Worm (Caenorhabditis elegans) whole organism, early embryonic: ENCODE results near the gene col-90.

ENCODE experiments used
- B0310.2 ChIP-seq: sonication (generic microtip); optimal IDR thresholded peaks from 2 replicates; lab custom pipeline; 2016; ENCODE audit warnings: mild to moderate bottlenecking, missing genetic modification characterization, missing compliant biosample characterization
- F13C5.2 ChIP-seq: sonication (generic microtip); optimal IDR thresholded peaks from 2 replicates; lab custom pipeline; 2017; ENCODE audit warnings: mild to moderate bottlenecking, missing genetic modification characterization, inconsistent platforms, missing compliant biosample characterization
- aly-1 ChIP-seq: sonication (generic microtip); optimal IDR thresholded peaks from 2 replicates; lab custom pipeline; 2016; ENCODE audit warnings: missing genetic modification characterization, missing compliant biosample characterization
- ama-1 ChIP-seq: fragments of 150-350 bp; optimal IDR thresholded peaks from 2 replicates; lab custom pipeline; 2014
- ceh-13 ChIP-seq: fragments of 200-800 bp; sonication (Bioruptor generic); optimal IDR thresholded peaks from 2 replicates; lab custom pipeline; 2018; ENCODE audit warnings: mild to moderate bottlenecking, missing genetic modification characterization, missing compliant biosample characterization
- ceh-36 ChIP-seq: sonication (generic microtip); optimal IDR thresholded peaks from 2 replicates; lab custom pipeline; 2016; ENCODE audit warnings: missing genetic modification characterization, inconsistent platforms, missing compliant biosample characterization
- ets-7 ChIP-seq: sonication (generic microtip); optimal IDR thresholded peaks from 2 replicates; lab custom pipeline; 2016; ENCODE audit warnings: missing genotype, missing genetic modification characterization, missing compliant biosample characterization
- flt-1 ChIP-seq: fragments of 200-800 bp; sonication (Bioruptor generic); IDR thresholded peaks from 2 replicates; pipeline ENCODE4 v1.3.6; 2022; ENCODE audit warnings: missing genetic modification characterization, missing compliant biosample characterization
- hmbx-1 ChIP-seq: sonication (generic microtip); optimal IDR thresholded peaks from 2 replicates; lab custom pipeline; 2016; ENCODE audit warnings: mild to moderate bottlenecking, missing genetic modification characterization, missing compliant biosample characterization
- hmg-4 ChIP-seq: fragments of 200-800 bp; sonication (Bioruptor generic); optimal IDR thresholded peaks from 2 replicates; lab custom pipeline; 2018; ENCODE audit warnings: mild to moderate bottlenecking, missing genetic modification characterization, missing compliant biosample characterization
- hnd-1 ChIP-seq: sonication (generic microtip); optimal IDR thresholded peaks from 2 replicates; lab custom pipeline; 2016; ENCODE audit warnings: missing genetic modification characterization, missing compliant biosample characterization
- pes-1 ChIP-seq: fragments of 200-800 bp; sonication (Bioruptor generic); IDR thresholded peaks from 2 replicates; pipeline ENCODE4 v1.3.6; 2022; ENCODE audit warnings: missing genetic modification reagents, missing genetic modification characterization, missing compliant biosample characterization
- scrt-1 ChIP-seq: fragments of 200-800 bp; sonication (Bioruptor generic); IDR thresholded peaks from 2 replicates; pipeline ENCODE4 v1.3.6; 2022; ENCODE audit warnings: missing genetic modification characterization, missing compliant biosample characterization
- sea-1 ChIP-seq: fragments of 200-800 bp; sonication (Bioruptor generic); conservative IDR thresholded peaks from 2 replicates; pipeline ENCODE4 v1.3.6; 2022; ENCODE audit warnings: missing genetic modification characterization, missing compliant biosample characterization
- tbx-11 ChIP-seq: fragments of 200-800 bp; sonication (Bioruptor generic); IDR thresholded peaks from 2 replicates; pipeline ENCODE4 v1.3.6; 2022; ENCODE audit warnings: missing genetic modification characterization, missing compliant biosample characterization
- tbx-37 ChIP-seq: fragments of 200-800 bp; sonication (Bioruptor generic); conservative IDR thresholded peaks from 2 replicates; pipeline ENCODE4 v1.3.6; 2022; ENCODE audit warnings: missing genetic modification reagents, missing genetic modification characterization, missing compliant biosample characterization
- tra-4 ChIP-seq: sonication (generic microtip); optimal IDR thresholded peaks from 2 replicates; lab custom pipeline; 2017; ENCODE audit warnings: missing genetic modification characterization, missing compliant biosample characterization

Gene col-90

DNA sequence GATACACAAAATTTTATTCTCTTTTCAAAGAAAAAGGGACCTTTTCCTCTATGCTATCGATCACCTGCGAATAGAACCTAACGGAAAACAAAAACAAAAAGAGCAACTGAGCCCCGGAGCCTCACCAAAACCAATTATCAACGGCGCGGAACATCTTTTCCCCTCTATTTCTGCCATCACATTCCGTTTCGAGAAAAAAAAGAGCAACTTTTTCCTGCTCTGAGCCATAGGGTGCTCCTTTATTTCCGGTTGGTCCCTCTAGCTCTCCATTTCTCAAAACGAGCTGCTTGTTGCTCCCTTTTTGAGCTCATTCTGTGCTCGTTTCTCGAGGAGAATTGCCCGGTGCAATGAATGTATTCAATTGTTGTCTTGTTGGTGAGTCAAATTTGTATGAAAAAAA lies 31.0 kb downstream of the col-90 start, which contains the start of gene clp-1:
Gene clp-1 (plus strand): TSS at position 301 of the 400 bp plus-strand sequence.
- TF ChIP-seq ama-1 (no peak), tbx-11 (no peak), tbx-37 (GFP tag; lab: Robert Waterston, UW) (no peak), ceh-13 (GFP tag; lab: Kevin White, UChicago) (no peak), tra-4 (tag; lab: Kevin White, UChicago) (no peak), F13C5.2 (tag; lab: Kevin White, UChicago) (no peak), pes-1 (no peak), flt-1 (GFP tag; lab: Robert Waterston, UW) (no peak), B0310.2 (no peak)

DNA sequence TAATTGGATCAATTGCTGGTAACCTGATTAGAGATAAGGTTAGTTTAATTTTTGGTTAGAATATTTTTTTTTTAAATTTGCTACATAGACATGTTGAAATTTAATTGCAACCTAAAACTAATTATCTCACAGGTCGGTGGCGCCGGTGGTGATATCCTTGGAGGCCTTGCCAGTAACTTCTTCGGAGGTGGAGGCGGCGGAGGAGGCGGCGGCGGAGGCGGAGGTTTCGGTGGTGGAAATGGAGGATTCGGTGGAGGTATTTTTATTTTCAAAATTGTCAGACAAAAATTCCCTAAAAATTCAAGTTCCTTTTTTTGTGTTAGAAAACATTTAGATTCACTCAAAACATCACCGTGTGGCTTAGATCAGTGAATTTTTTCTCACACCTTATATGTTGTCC lies 32.6 kb downstream of the col-90 start:
- TF ChIP-seq aly-1 (no peak), ceh-13 (GFP tag; lab: Kevin White, UChicago) (no peak), sea-1 (GFP tag; lab: Robert Waterston, UW) (no peak), hmg-4 (GFP tag; lab: Kevin White, UChicago) (no peak), B0310.2 (no peak), flt-1 (GFP tag; lab: Robert Waterston, UW) (no peak), tbx-11 (no peak)

- TF ChIP-seq hmbx-1 (tag; lab: Kevin White, UChicago) = no peak
- no peak for TF ChIP-seq hmg-4 (GFP tag; lab: Kevin White, UChicago)
- no peak for TF ChIP-seq tbx-11
- TF ChIP-seq flt-1 (GFP tag; lab: Robert Waterston, UW) = no peak
- no peak for TF ChIP-seq tbx-37 (GFP tag; lab: Robert Waterston, UW)
- TF ChIP-seq tra-4 (tag; lab: Kevin White, UChicago) = no peak
- TF ChIP-seq aly-1 = no peak
- TF ChIP-seq ceh-36 (tag; lab: Kevin White, UChicago) = no peak
- no peak for TF ChIP-seq hnd-1
- no peak for TF ChIP-seq ama-1
- no peak for TF ChIP-seq F13C5.2 (tag; lab: Kevin White, UChicago)
- TF ChIP-seq B0310.2 = no peak
- TF ChIP-seq pes-1 = no peak
- TF ChIP-seq ceh-13 (GFP tag; lab: Kevin White, UChicago) = no peak
- TF ChIP-seq sea-1 (GFP tag; lab: Robert Waterston, UW) = no peak
- TF ChIP-seq ets-7 (tag; lab: Kevin White, UChicago) = no peak
- no peak for TF ChIP-seq scrt-1 (GFP tag; lab: Robert Waterston, UW)
Measured at ce11 chrIII:7981938-7982337, 33.3 kb downstream of the col-90 start.

DNA sequence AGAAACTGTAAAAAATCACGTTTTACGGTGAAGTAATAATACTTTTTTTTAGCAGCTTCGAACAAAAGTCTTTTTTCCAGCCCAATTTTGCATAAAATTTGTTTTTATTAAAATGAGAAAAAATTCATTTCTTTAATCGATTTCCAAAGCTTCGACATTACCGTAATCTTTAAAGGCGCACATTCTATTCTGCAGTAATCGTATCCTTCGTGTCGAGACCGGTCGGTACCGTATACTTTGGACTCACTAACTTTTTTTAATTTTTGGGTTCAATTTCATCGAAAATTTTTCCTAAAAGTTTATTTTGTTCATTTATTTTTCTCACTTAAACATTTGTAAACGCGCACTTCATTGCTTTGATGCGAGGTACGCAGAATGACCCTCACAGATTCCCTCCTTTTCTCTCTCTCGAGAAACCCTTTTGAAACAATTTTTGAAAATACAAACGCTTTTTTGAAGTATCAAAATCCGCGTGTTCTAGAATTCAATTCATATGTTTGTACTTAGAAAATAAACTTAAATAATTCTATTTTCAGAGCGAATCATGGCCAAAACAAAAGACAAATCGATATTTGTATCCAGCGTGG lies 38.0 kb downstream of the col-90 start, which contains the start of gene hrpk-2:
Gene hrpk-2 (plus strand): TSS at position 537 of the 587 bp plus-strand sequence.
- no peak for TF ChIP-seq aly-1

DNA sequence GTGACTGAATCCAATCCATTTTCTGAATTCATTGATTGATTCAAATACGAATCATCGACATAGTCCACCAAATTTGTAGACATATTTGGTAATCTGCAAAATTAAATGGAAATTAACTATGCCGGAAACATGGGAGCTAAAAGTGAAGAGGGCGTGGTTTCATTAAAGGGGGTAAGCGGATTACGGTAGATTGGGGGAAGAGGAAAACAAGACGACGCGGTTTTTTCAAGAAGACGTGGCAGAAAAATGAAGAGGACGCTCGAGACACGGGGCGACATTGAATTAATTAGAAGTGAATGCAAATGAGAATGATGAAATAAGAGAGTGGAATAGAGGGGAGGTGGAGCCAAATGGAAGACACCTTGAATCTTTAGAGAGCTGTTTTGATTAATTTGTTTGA lies 47.7 kb downstream of the col-90 start, which contains the start of gene npr-17:
Gene npr-17 (minus strand): TSS at position 101 of the 400 bp plus-strand sequence.
- TF ChIP-seq hmg-4 (GFP tag; lab: Kevin White, UChicago) (no peak), ets-7 (tag; lab: Kevin White, UChicago) (no peak), flt-1 (GFP tag; lab: Robert Waterston, UW) (no peak), aly-1 (no peak), sea-1 (GFP tag; lab: Robert Waterston, UW) (no peak), F13C5.2 (tag; lab: Kevin White, UChicago) (no peak), ceh-13 (GFP tag; lab: Kevin White, UChicago) (no peak), pes-1 (no peak), hmbx-1 (tag; lab: Kevin White, UChicago) (no peak), tbx-11 (no peak), tra-4 (tag; lab: Kevin White, UChicago) (no peak), tbx-37 (GFP tag; lab: Robert Waterston, UW) (no peak), scrt-1 (GFP tag; lab: Robert Waterston, UW) (no peak), ceh-36 (tag; lab: Kevin White, UChicago) (no peak), ama-1 (no peak), hnd-1 (no peak), B0310.2 (no peak)

DNA sequence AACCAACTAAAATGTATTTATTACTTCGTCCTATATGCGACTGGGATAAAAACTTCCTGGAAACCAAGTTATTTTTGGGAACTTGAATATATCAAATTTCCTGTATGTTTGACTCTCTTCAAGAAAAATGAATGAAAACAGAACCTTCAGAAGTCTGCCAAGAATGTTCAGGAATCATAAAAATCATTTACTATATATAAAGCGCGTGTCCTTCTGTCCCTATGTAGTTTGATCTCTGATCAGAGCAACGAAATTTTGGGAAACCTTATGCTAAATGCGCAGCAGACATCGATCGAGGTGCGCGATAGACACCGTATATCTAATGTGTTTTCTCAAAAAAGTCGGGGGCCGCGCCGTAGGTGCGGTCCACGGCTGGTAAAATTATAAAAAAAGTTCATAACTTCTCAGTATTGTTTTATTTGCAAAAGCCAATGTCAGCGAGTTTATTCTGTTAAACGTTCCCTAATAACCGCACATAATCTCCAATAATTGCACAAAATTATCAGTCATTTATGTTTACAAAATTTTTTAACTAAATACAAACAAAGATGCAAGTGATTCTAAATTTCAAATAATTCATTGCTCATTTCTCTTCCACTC lies 48.9 kb downstream of the col-90 start:
- no peak for TF ChIP-seq flt-1 (GFP tag; lab: Robert Waterston, UW)
- TF ChIP-seq tbx-37 (GFP tag; lab: Robert Waterston, UW) = no peak
- TF ChIP-seq aly-1 = no peak
- TF ChIP-seq hmg-4 (GFP tag; lab: Kevin White, UChicago) = no peak
- TF ChIP-seq F13C5.2 (tag; lab: Kevin White, UChicago) = no peak
- no peak for TF ChIP-seq hnd-1
- TF ChIP-seq pes-1 = no peak
